Fruit fly (Drosophila melanogaster) whole organism, pupa: Measurements from ENCODE around the gene CG15539.

ENCODE experiments used
- CG10348 ChIP-seq: fragments of 200-800 bp; sonication (Bioruptor generic); IDR thresholded peaks from 2 replicates; pipeline ENCODE4 v1.3.6; 2022; ENCODE audit warnings: missing biosample characterization, missing genetic modification characterization
- CG12605 ChIP-seq: fragments of 200-800 bp; sonication (Bioruptor generic); IDR thresholded peaks from 2 replicates; pipeline ENCODE4 v1.3.6; 2022; ENCODE audit warnings: missing biosample characterization, missing genetic modification characterization
- CG13204 ChIP-seq: fragments of 200-800 bp; sonication (Bioruptor generic); optimal IDR thresholded peaks from 2 replicates; lab custom pipeline; 2018; ENCODE audit warnings: missing biosample characterization, mild to moderate bottlenecking, missing genetic modification characterization, moderate library complexity
- CG14655 ChIP-seq: fragments of 200-800 bp; sonication (Bioruptor generic); optimal IDR thresholded peaks from 3 replicates; lab custom pipeline; 2017; ENCODE audit warnings: mild to moderate bottlenecking, missing biosample characterization, missing genetic modification reagents, missing genetic modification characterization
- CG15710 ChIP-seq: fragments of 200-800 bp; sonication (Bioruptor generic); optimal IDR thresholded peaks from 2 replicates; lab custom pipeline; 2018; ENCODE audit warnings: missing biosample characterization, mild to moderate bottlenecking, missing genetic modification characterization, moderate library complexity
- CG17806 ChIP-seq: fragments of 200-800 bp; sonication (Bioruptor generic); optimal IDR thresholded peaks from 2 replicates; lab custom pipeline; 2018; ENCODE audit warnings: missing biosample characterization, mild to moderate bottlenecking, missing genetic modification characterization, moderate library complexity
- CG32121 ChIP-seq: fragments of 200-800 bp; sonication (Bioruptor generic); IDR thresholded peaks from 2 replicates; pipeline ENCODE4 v1.3.6; 2022; ENCODE audit warnings: missing biosample characterization, missing genetic modification characterization
- CG34367 ChIP-seq: fragments of 200-800 bp; sonication (Bioruptor generic); optimal IDR thresholded peaks from 2 replicates; lab custom pipeline; 2018; ENCODE audit warnings: missing biosample characterization, mild to moderate bottlenecking, missing genetic modification characterization
- CG4496 ChIP-seq: fragments of 200-800 bp; sonication (Bioruptor generic); IDR thresholded peaks from 3 replicates; pipeline ENCODE4 v1.3.6; 2022; ENCODE audit warnings: missing biosample characterization, missing genetic modification characterization
- CG8159 ChIP-seq: fragments of 200-800 bp; sonication (Bioruptor generic); optimal IDR thresholded peaks from 3 replicates; lab custom pipeline; 2018; ENCODE audit warnings: missing biosample characterization, mild to moderate bottlenecking, missing genetic modification characterization, moderate library complexity
- CG8301 ChIP-seq: fragments of 200-800 bp; sonication (Bioruptor generic); optimal IDR thresholded peaks from 2 replicates; lab custom pipeline; 2018; ENCODE audit warnings: missing biosample characterization, mild to moderate bottlenecking, missing genetic modification characterization
- CG9948 ChIP-seq: fragments of 200-800 bp; sonication (Bioruptor generic); optimal IDR thresholded peaks from 2 replicates; lab custom pipeline; 2018; ENCODE audit warnings: missing biosample characterization, mild to moderate bottlenecking, missing genetic modification characterization, moderate library complexity
- D1 ChIP-seq: fragments of 200-800 bp; sonication (Bioruptor generic); optimal IDR thresholded peaks from 2 replicates; lab custom pipeline; 2018; ENCODE audit warnings: missing biosample characterization, mild to moderate bottlenecking, missing genetic modification characterization, moderate library complexity
- EcR ChIP-seq: fragments of 200-800 bp; sonication (Bioruptor generic); optimal IDR thresholded peaks from 3 replicates; lab custom pipeline; 2019; ENCODE audit warnings: missing biosample characterization, missing genetic modification characterization, mild to moderate bottlenecking, moderate library complexity, missing genetic modification reagents
- Ets98B ChIP-seq: fragments of 200-800 bp; sonication (Bioruptor generic); IDR thresholded peaks from 2 replicates; pipeline ENCODE4 v1.3.6; 2022; ENCODE audit warnings: missing biosample characterization, missing genetic modification characterization
- Pif1A ChIP-seq: fragments of 200-800 bp; sonication (Bioruptor generic); optimal IDR thresholded peaks from 3 replicates; lab custom pipeline; 2016; ENCODE audit warnings: missing biosample characterization, missing genetic modification characterization
- Pif1B ChIP-seq: fragments of 200-800 bp; sonication (Bioruptor generic); optimal IDR thresholded peaks from 3 replicates; lab custom pipeline; 2016; ENCODE audit warnings: missing biosample characterization, missing genetic modification characterization
- Snoo ChIP-seq: fragments of 200-800 bp; sonication (Bioruptor generic); optimal IDR thresholded peaks from 3 replicates; lab custom pipeline; 2017; ENCODE audit warnings: missing biosample characterization, mild to moderate bottlenecking, missing genetic modification characterization, inconsistent platforms
- fd96Ca ChIP-seq: fragments of 200-800 bp; sonication (Bioruptor generic); IDR thresholded peaks from 3 replicates; pipeline ENCODE4 v1.3.6; 2022; ENCODE audit warnings: missing biosample characterization, missing genetic modification characterization
- gl ChIP-seq: fragments of 200-800 bp; sonication (Bioruptor generic); optimal IDR thresholded peaks from 2 replicates; lab custom pipeline; 2018; ENCODE audit warnings: missing biosample characterization, mild to moderate bottlenecking, missing genetic modification characterization
- rn ChIP-seq: fragments of 200-800 bp; sonication (Bioruptor generic); IDR thresholded peaks from 2 replicates; pipeline ENCODE4 v1.3.6; 2022; ENCODE audit warnings: missing biosample characterization, missing genetic modification characterization

The CG15539 gene

DNA sequence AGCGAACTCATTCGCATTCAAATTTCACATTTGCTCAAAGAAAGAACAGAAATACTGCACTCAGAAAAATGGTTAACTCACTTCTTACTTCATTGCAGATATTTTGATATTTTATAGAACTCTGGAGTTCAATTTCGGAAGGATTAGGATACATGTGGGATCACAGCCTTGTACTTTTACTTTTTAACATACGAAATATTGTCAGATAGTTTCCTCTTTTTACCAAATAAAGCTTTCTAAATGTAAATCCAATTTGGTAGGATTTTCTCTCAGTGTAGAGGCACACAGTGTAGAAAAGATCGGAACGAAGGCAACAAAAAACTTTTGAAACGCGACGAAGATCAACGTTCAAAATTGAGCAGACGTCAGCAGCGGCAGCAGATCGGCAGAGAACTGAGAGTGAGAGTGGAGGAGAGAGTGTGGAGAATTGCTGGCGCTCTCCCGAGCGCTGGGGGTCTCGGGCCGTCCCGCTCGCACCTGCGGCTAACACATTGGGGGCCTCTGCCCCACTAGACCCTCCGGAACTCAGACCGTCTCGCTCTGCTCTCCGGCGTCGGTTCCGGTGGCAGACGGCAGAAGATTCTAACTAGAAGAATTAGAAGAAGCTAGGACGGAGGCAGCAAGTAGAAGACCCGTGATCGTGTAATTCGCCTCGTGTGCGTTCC, 26.3 kb downstream of the CG15539 start, which contains the start of gene tmod:
TSS of gene tmod (plus strand) at position 619 of the 665 bp plus-strand sequence.
- no peak for TF ChIP-seq Snoo (tag; lab: Kevin White, UChicago)
- TF ChIP-seq CG8159 (tag; lab: Kevin White, UChicago): peak; percentile 38
- TF ChIP-seq CG10348 (GFP tag; lab: Robert Waterston, UW): 0 out of 2 replicates have a peak, but pooled peaks have one; percentile 18
- TF ChIP-seq CG34367 (tag; lab: Kevin White, UChicago): no peak
- TF ChIP-seq CG15710: peak; percentile 32
- TF ChIP-seq Pif1A: peak; percentile 49
- peak; percentile 82 for TF ChIP-seq CG8301
- TF ChIP-seq CG12605 (GFP tag; lab: Robert Waterston, UW): no peak
- TF ChIP-seq CG14655 (GFP tag; lab: Kevin White, UChicago): peak; percentile 85
- TF ChIP-seq CG4496 (GFP tag; lab: Robert Waterston, UW): peak; percentile 50; the same call in 1 of the 3 replicates
- no peak for TF ChIP-seq D1
- no peak for TF ChIP-seq CG13204 (GFP tag; lab: Kevin White, UChicago)
- no peak for TF ChIP-seq Pif1B (GFP tag; lab: Kevin White, UChicago)
- peak; percentile 43 for TF ChIP-seq CG17806
- peak; percentile 47; the same call in 1 of the 2 replicates for TF ChIP-seq Ets98B (GFP tag; lab: Robert Waterston, UW)
- no peak for TF ChIP-seq EcR (GFP tag; lab: Kevin White, UChicago)
- TF ChIP-seq CG32121 (GFP tag; lab: Robert Waterston, UW): no peak
- no peak for TF ChIP-seq gl (tag; lab: Kevin White, UChicago)
- TF ChIP-seq CG9948 (tag; lab: Kevin White, UChicago): peak; percentile 49
- TF ChIP-seq fd96Ca (GFP tag; lab: Robert Waterston, UW): peak; percentile 61; the same call in 2 of the 3 replicates
- no peak for TF ChIP-seq rn (GFP tag; lab: Robert Waterston, UW)

DNA sequence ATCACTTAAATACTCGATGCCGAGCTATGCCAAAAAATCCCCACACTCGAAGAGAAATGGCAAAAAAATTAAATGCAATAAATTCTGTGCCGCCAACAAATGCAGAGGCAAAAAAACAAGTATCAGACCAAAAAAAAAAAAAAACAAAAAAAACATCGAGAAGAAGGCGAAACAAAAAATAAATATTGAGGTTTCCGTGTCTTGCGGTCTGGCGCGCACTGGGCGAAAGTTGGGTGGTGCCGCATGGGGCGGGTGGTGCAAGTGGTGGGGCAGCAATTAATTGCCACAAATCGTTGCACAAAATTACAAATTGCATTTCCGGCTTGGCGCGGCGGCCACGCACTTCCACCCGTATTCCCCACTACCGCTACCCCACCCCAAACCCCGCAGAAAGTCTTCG, 28.7 kb downstream of the CG15539 start:
- TF ChIP-seq gl (tag; lab: Kevin White, UChicago) (no peak), CG32121 (GFP tag; lab: Robert Waterston, UW) (peak; percentile 66), CG17806 (no peak), CG8159 (tag; lab: Kevin White, UChicago) (no peak), Ets98B (GFP tag; lab: Robert Waterston, UW) (no peak), EcR (GFP tag; lab: Kevin White, UChicago) (no peak), CG15710 (no peak), CG34367 (tag; lab: Kevin White, UChicago) (no peak), Pif1B (GFP tag; lab: Kevin White, UChicago) (no peak), fd96Ca (GFP tag; lab: Robert Waterston, UW) (no peak), CG8301 (no peak), CG13204 (GFP tag; lab: Kevin White, UChicago) (no peak), CG14655 (GFP tag; lab: Kevin White, UChicago) (no peak), rn (GFP tag; lab: Robert Waterston, UW) (peak; percentile 46; the same call in 1 of the 2 replicates), CG12605 (GFP tag; lab: Robert Waterston, UW) (no peak), CG10348 (GFP tag; lab: Robert Waterston, UW) (no peak), Pif1A (no peak), Snoo (tag; lab: Kevin White, UChicago) (no peak)

DNA sequence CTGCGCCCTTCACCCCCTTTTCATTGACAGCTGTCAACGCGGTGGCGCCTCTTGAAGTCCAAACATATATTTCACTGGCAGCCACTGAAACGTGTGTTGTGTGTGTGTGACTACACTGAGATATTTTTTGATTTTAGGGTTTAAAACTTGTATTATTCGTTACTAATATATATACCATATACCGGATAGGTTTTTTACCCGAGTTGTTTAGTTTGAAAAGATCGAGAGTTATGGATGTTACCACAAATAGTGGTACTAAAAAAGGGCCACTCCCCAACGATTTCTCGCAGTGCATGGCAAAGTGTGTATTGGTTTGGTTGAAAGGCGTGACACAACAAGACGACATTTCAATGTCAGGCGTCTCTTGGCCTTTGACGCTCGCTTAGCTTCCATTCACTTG, 30.6 kb downstream of the CG15539 start:
- TF ChIP-seq gl (tag; lab: Kevin White, UChicago): no peak
- no peak for TF ChIP-seq Snoo (tag; lab: Kevin White, UChicago)
- no peak for TF ChIP-seq EcR (GFP tag; lab: Kevin White, UChicago)
- no peak for TF ChIP-seq CG4496 (GFP tag; lab: Robert Waterston, UW)
- no peak for TF ChIP-seq CG10348 (GFP tag; lab: Robert Waterston, UW)
- TF ChIP-seq, all 21 proteins: peak for 0

DNA sequence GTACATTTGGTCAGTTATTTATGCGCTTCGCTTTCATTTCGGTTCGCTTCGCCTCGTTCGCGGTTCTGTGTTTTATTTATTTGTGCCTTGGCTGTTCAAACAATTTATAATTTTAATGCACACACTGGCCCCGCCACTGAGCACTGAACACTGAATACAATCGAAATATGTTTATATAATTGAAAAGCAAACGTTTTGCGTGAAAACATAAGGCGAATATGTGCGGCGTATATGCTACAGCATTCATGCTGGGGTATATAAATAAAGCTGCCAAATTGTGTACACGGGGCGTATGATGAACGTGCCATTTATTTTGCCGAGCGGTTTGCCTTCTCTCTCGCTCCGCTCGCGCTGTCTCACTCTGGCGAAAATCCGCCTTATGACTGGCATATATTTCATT, 31.1 kb downstream of the CG15539 start:
- TF ChIP-seq fd96Ca (GFP tag; lab: Robert Waterston, UW) (no peak), EcR (GFP tag; lab: Kevin White, UChicago) (no peak), CG13204 (GFP tag; lab: Kevin White, UChicago) (no peak), CG9948 (tag; lab: Kevin White, UChicago) (no peak), Snoo (tag; lab: Kevin White, UChicago) (no peak), CG17806 (no peak), CG8159 (tag; lab: Kevin White, UChicago) (no peak), CG14655 (GFP tag; lab: Kevin White, UChicago) (no peak), D1 (no peak), gl (tag; lab: Kevin White, UChicago) (no peak), CG4496 (GFP tag; lab: Robert Waterston, UW) (no peak), CG10348 (GFP tag; lab: Robert Waterston, UW) (no peak), CG34367 (tag; lab: Kevin White, UChicago) (no peak), CG12605 (GFP tag; lab: Robert Waterston, UW) (no peak), Pif1A (no peak), CG32121 (GFP tag; lab: Robert Waterston, UW) (no peak), rn (GFP tag; lab: Robert Waterston, UW) (no peak)

DNA sequence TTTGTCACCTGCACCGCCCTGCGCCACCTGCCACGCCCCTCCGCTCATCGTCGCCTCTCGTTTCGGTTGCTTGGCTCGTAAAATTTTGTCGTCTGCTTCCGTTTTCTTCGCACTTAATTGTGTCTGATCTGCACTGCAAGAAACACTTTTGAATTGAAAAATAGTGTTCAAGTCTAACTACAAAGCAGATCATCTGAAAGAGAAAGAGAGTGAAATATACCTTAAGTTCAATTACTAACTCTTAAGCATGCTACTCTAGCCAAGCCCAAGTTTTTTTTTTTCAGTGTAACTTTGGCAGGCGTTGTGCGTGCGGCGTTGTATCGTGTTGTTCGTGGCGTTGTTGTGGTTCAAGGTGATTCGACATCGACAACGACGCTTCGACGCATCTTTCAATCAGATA, 34.4 kb downstream of the CG15539 start:
- TF ChIP-seq CG4496 (GFP tag; lab: Robert Waterston, UW) (peak; percentile 89), rn (GFP tag; lab: Robert Waterston, UW) (peak; percentile 61), Pif1B (GFP tag; lab: Kevin White, UChicago) (peak; percentile 25), CG13204 (GFP tag; lab: Kevin White, UChicago) (no peak), CG9948 (tag; lab: Kevin White, UChicago) (peak; percentile 40), D1 (no peak), CG15710 (peak; percentile 50), CG14655 (GFP tag; lab: Kevin White, UChicago) (peak; percentile 67), CG32121 (GFP tag; lab: Robert Waterston, UW) (peak; percentile 81), CG34367 (tag; lab: Kevin White, UChicago) (peak; percentile 49), gl (tag; lab: Kevin White, UChicago) (no peak), CG10348 (GFP tag; lab: Robert Waterston, UW) (peak; percentile 69; the same call in 1 of the 2 replicates), CG17806 (peak; percentile 55), EcR (GFP tag; lab: Kevin White, UChicago) (no peak), Pif1A (peak; percentile 49), CG8159 (tag; lab: Kevin White, UChicago) (peak; percentile 59), Ets98B (GFP tag; lab: Robert Waterston, UW) (peak; percentile 83), CG8301 (peak; percentile 62), fd96Ca (GFP tag; lab: Robert Waterston, UW) (peak; percentile 84), CG12605 (GFP tag; lab: Robert Waterston, UW) (peak; percentile 54), Snoo (tag; lab: Kevin White, UChicago) (peak; percentile 15)
